Worm (Caenorhabditis elegans) whole organism, L4/young adult: ENCODE data around the gene nhr-218.

Experiments used
- dao-5 ChIP-seq: sonication (generic microtip); optimal IDR thresholded peaks from 2 replicates; lab custom pipeline; 2016; ENCODE audit warnings: missing genotype, missing genetic modification characterization, moderate library complexity, missing compliant biosample characterization
- him-1 ChIP-seq: sonication (generic microtip); optimal IDR thresholded peaks from 2 replicates; lab custom pipeline; 2016; ENCODE audit warnings: missing genotype, missing genetic modification reagents, missing genetic modification characterization, missing compliant biosample characterization

DNA sequence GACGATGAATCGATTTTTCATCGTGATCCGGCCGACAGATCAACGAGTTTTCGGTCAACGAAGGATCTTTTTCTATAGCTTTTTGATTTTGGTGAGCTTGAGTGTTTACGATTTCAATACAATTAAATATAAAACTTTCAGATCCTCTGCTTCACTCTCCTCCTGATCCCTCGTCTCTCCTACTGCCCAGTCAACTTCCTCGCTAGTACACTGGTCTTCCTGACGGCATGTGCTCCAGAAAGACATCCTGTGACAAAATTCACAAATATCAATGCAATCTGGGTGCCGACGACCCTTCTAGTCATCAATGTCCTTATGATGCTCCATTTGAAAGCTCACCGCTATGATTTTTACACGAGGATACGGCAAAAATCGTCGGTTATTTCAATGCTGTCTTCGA is 50.1 kb downstream of the nhr-218 start:
- TF ChIP-seq dao-5 (tag; lab: Kevin White, UChicago): no peak
- TF ChIP-seq him-1 (tag; lab: Kevin White, UChicago): no peak
